Worm (Caenorhabditis elegans) whole organism, late embryonic: Measurements from ENCODE around the gene srp-3.

Source experiments
- T23F11.4 ChIP-seq: fragments of 200-800 bp; sonication (Bioruptor generic); optimal IDR thresholded peaks from 2 replicates; lab custom pipeline; 2018; ENCODE audit warnings: mild to moderate bottlenecking, missing genetic modification characterization, missing compliant biosample characterization
- dmd-4 ChIP-seq: sonication (generic microtip); optimal IDR thresholded peaks from 2 replicates; lab custom pipeline; 2016; ENCODE audit warnings: borderline replicate concordance, missing genetic modification characterization, missing compliant biosample characterization

DNA sequence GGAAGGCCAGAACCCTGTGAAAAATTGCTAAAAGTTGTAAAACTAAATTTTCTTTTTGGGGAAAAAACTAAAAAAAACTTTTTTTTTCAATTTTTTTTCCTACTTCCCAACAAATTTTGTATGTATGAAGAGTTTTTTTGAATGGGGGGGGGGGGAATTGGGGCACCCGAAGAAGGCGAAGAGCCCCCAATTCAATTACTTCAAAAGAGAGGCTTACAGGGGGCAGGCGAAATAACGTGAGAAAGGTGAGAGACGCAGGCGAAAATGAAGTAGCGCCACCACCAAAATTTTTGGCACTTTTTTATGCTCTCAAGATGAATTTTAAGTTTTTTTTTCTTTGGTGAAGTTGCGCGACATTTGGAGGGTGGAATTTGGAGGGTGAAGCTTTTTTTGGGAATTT lies 45.7 kb upstream of the srp-3 start:
- no peak for TF ChIP-seq dmd-4 (tag; lab: Kevin White, UChicago)
- TF ChIP-seq T23F11.4, result no peak
